Worm (Caenorhabditis elegans) whole organism, L1 larva: ENCODE results near the gene C08H9.18.

Source experiments
- ces-1 ChIP-seq: fragments of 150-350 bp; optimal IDR thresholded peaks from 2 replicates; lab custom pipeline; 2014; ENCODE audit warnings: missing biosample characterization, missing genetic modification reagents, missing genetic modification characterization
- lin-13 ChIP-seq: fragments of 150-350 bp; optimal IDR thresholded peaks from 2 replicates; lab custom pipeline; 2014; ENCODE audit warnings: missing biosample characterization, missing genetic modification reagents, missing genetic modification characterization
- skn-1 ChIP-seq: fragments of 150-350 bp; optimal IDR thresholded peaks from 2 replicates; lab custom pipeline; 2014; ENCODE audit warnings: missing biosample characterization, missing genetic modification characterization
- ztf-11 ChIP-seq, 2 experiments: sonication (generic microtip); optimal IDR thresholded peaks; 2 replicates each; lab custom pipeline; 2016 to 2017; ENCODE audit warnings: missing genetic modification characterization in 2 of 2, missing biosample characterization in 1 of 2, missing compliant biosample characterization in 1 of 2

ce11 chrII:9898744-9899143, 36.7 kb upstream of the C08H9.18 start:
- TF ChIP-seq ztf-11 (tag; optimal IDR thresholded peaks at IDR 0.05; lab: Kevin White, UChicago) (no peak), ces-1 (GFP tag; lab: Kevin White, UChicago) (no peak), skn-1 (tag; lab: Kevin White, UChicago) (no peak), lin-13 (GFP tag; lab: Kevin White, UChicago) (no peak)
